Worm (Caenorhabditis elegans) whole organism, L4/young adult: ENCODE data around the gene sra-10.
"Not testable (repeated sequence)": the region's sequence is repeated elsewhere in the genome, so short reads cannot be mapped to it uniquely, and the experiment has no call there.

ENCODE experiments used
- W03F9.2 ChIP-seq: fragments of 150-350 bp; optimal IDR thresholded peaks from 2 replicates; lab custom pipeline; 2014; ENCODE audit warnings: missing biosample characterization, missing genetic modification characterization
- dao-5 ChIP-seq: sonication (generic microtip); optimal IDR thresholded peaks from 2 replicates; lab custom pipeline; 2016; ENCODE audit warnings: missing genotype, missing genetic modification characterization, moderate library complexity, missing compliant biosample characterization
- him-1 ChIP-seq: sonication (generic microtip); optimal IDR thresholded peaks from 2 replicates; lab custom pipeline; 2016; ENCODE audit warnings: missing genotype, missing genetic modification reagents, missing genetic modification characterization, missing compliant biosample characterization

The sra-10 gene

DNA sequence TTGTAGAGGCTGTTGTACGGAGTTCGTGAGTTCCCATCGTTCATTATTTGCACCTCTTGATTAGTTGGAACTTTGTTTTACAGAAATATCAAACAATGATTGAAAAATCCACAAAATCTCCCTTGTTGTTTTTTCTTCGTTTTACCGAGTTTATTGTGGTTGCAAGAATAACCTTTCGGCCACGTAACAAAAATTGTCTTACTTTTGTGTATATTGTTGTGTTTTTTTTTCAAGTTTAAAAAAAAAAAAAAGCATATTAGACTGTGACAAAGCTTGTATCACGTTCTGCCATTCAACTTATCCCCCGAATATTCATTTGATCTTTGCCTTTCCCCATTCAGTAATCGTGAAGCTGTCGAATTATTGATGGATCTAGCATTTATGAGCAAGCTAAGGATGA is 22.3 kb upstream of the sra-10 start, which contains the start of gene F44F4.10:
Gene F44F4.10 (minus strand): TSS at position 101 of the 400 bp plus-strand sequence.
- no peak for TF ChIP-seq him-1
- TF ChIP-seq dao-5 (tag; lab: Kevin White, UChicago): no peak
- no peak for TF ChIP-seq W03F9.2

DNA sequence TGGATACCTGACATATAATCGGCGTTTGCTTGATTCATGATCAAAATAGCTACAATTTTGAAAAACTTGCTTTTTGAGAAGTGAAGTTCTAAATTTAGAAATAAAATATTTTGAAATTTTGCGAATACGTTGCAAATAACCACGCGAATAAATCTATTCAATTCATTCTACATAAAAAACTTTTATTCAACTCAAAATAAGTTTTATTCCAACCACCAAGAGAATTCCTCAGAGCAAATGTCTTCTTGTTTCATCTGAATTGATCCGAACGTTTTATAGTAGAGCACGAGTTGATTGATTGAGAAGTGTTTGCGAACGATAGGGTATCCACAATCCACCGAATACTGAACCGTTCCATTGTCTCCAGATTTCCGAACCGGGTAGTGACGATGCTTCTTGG is 20.8 kb upstream of the sra-10 start, which contains the start of gene F44F4.9:
Gene F44F4.9 (minus strand): TSS at position 101 of the 400 bp plus-strand sequence.
- TF ChIP-seq dao-5 (tag; lab: Kevin White, UChicago): no peak
- TF ChIP-seq W03F9.2: no peak
- TF ChIP-seq him-1: no peak

DNA sequence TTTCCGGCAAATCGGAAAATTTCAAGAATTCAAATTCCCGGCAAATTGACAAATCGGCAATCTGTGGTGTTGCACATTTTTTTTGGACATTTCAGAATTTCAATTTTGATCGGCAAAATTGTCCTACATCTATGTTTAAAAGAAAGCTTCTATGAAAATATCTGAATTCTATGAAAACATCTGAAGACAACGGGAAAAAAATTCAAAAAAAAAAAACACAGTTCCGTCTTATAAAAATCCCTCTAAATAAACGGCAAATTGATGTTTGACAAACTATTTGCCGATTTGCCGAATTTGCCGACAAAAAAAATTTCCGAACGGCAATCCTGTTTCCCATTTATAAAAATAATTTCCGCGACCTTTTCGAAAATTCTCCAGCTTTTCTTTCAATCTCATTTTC is 19.5 kb upstream of the sra-10 start, which contains the start of gene F44F4.15:
Gene F44F4.15 (plus strand): TSS at position 301 of the 400 bp plus-strand sequence.
- TF ChIP-seq him-1: no peak
- TF ChIP-seq dao-5 (tag; lab: Kevin White, UChicago): no peak
- no peak for TF ChIP-seq W03F9.2

DNA sequence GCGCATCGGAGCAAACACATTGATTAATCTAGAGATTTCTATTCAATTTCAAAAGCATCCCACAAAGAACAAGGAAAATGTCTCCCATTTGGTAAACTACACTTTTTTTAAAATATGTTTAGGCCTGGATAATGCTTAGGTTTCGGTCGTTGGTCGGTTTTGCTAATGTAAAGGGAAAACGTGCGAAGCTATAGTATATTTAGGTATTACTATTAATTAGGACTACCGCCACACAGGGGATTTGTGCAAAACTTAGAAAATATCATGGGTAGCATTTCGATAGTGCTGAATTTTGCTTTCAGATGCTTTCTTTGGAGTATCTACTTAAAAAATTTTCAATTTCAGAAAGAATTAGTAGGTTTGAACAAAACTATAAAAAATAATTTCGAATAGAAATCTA is 18.1 kb upstream of the sra-10 start:
- TF ChIP-seq dao-5 (tag; lab: Kevin White, UChicago): no peak
- TF ChIP-seq him-1: no peak
- TF ChIP-seq W03F9.2: no peak

DNA sequence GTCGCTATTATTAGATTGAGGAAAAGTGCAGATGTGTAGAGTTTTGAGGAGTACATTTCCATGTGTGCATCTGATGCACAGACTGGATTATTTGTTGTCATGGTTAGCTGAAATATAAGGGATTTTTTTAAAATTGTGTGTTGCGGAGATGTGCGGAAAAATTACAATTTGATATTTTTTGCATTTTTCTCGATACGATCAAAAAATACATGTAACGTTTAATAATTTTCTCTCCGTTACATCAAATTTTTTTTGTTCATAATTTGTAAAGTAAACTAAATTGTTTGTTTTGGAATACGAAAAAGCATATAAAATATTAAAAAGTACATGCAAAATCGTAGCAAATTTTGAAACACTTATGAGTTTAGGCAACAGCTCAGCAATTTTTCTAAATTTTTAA is 15.3 kb upstream of the sra-10 start, which contains the start of gene sra-11:
Gene sra-11 (minus strand): TSS at position 101 of the 400 bp plus-strand sequence.
- TF ChIP-seq him-1 (no peak), dao-5 (tag; lab: Kevin White, UChicago) (no peak), W03F9.2 (no peak)

DNA sequence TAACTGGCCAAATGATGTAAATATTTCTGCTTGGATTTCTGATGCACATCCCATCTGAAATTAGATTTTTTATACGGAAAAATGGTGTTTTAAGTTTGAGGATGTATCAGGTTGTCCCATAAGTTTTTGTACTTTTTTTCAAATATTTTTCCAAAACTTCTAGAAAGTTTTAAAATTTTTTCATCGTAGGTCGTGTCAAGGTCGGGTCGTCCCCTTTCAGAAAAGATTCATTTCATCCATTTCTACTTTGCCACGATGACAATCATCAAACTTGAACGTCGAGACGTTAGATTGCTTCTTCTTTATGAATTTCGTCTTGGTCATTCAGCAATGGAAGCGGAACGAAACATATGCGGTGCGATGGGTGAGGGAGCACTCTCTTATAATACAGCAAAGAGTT is 9.5 kb upstream of the sra-10 start, which contains the start of gene sra-12:
Gene sra-12 (minus strand): TSS at position 101 of the 400 bp plus-strand sequence.
- not testable (repeated sequence) for TF ChIP-seq him-1; dao-5 (tag; lab: Kevin White, UChicago); W03F9.2

DNA sequence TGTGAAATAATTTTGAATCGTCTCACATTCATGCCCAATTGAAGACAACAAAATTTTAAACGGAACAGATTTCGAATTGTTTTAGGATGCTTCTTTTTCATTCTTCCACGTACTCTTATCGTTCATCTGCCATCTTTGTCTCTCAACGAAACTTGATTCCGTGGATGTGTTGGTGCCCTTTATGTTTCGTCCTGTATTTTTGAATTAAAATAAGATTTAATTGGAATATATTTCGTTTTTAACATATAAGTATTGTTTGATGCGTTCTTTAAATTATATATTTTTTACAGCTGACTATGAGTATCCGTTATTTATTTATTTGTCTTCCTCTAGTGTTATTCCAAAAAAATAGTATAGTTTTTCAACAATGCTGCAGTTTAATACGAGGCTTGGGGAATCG is 7.2 kb upstream of the sra-10 start, which contains the start of gene gly-1:
Gene gly-1 (minus strand): TSS at position 101 of the 400 bp plus-strand sequence.
- TF ChIP-seq dao-5 (tag; lab: Kevin White, UChicago) (no peak), him-1 (no peak), W03F9.2 (no peak)

DNA sequence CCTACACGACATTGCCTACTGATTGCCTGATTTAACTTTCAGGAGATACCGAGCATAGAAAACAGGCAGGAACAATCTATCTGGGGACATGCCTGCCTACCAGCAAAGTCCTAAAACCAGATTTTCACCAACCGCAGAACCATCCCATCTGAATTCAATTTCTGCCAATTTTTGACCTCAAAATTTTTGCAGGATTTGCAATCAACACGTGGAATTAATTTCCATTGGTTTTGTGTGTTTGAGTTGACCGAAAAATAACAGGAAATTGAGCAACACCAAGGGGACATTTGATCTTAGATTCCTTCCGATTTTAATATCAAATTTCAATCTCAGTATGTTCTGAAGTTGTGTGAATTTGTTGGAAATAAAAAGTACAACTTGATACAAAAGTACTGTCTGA is 4.1 kb upstream of the sra-10 start:
- no peak for TF ChIP-seq W03F9.2
- TF ChIP-seq dao-5 (tag; lab: Kevin White, UChicago): no peak
- no peak for TF ChIP-seq him-1

DNA sequence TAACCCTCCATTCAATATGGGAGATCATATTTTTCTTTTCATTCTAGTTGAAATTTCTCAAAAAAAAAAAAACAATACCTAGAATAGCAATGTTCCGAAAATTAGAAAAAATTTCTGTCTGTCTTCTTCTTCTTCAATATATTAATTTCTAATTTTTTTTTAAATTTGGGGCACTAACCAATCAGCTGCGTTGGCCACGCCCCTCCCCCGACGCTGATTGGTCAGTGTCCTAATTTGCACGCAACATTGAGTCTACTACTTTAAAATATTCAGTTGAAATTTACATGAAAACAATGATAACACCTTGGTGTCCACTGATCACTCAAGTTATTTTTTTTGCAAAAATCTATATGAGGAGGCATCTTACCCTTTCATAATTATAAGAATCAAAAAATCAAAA is 1.1 kb upstream of the sra-10 start:
- no peak for TF ChIP-seq W03F9.2
- TF ChIP-seq dao-5 (tag; lab: Kevin White, UChicago): no peak
- TF ChIP-seq him-1: no peak

DNA sequence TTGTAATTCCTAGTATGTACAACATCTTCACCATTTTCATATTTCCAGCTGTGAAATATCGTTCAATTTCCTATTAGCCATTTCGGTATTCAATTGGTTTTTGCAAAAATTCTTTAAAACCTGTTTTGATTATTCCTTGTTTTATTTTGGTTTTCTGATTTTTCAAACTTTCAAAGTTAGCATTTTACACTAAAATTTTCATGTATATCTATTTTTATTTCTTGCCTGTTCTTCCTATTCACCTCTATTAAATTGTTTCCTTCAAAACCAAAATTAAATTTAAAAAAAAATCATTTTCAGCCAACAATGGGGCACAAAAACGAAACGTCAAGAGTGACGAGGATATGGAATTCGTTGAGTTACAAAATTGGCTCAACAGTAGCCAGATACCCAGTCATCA is 5.9 kb downstream of the sra-10 start, which contains the start of gene ptr-8:
Gene ptr-8 (plus strand): TSS at position 301 of the 400 bp plus-strand sequence.
- TF ChIP-seq dao-5 (tag; lab: Kevin White, UChicago) (no peak), him-1 (no peak), W03F9.2 (no peak)

DNA sequence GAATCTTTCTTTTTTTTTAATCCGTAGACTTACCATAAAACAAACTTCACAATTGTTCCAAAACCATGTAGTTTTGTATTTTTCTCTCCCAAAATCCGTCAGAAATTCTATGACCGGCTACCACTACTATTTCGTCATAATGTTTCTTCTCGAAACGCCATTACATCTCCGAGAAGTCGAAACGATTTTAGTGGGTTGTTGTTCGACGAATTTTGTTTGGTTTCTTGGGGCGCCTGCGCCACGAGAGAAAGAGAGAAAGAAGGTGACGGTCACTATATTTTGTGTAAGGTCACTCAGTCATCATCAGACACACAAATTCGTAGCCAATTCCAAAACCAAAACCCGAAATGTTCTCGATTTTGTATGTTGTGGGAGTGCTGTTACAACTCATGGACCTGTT is 7.8 kb downstream of the sra-10 start:
- TF ChIP-seq dao-5 (tag; lab: Kevin White, UChicago) (no peak), W03F9.2 (no peak), him-1 (no peak)

DNA sequence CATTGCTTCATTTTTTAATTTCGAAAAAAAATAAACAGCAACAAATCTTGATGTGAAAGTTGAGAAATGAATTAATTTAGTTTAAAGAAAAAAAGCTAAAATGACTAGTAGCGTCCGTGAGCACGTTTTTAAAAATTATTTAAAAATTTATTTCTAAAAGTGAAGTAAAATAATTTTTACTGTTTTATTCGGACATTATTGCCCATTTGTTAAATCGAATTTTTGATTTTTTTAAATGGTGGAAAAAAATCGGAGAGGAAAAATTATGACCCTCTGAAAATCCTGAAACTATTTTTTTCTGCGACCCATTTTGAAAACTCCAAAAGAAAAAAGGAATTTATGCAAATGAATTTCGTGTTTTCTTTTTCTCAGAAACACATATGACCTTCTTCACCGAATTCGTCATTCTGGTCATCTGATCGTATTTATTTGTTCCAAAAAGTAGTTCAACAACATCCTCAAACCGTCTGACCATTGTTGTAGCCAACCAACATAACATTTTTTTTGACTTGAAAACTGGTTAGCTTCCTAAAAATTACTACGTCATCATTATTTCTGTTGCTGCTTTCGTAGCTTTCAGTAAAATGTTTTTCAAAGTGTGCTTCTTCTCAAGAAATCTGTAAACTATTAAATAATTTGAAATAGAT is 8.9 kb downstream of the sra-10 start, which contains the start of gene F44F4.3:
Gene F44F4.3 (minus strand): TSS at position 51 of the 647 bp plus-strand sequence.
- no peak for TF ChIP-seq him-1
- no peak for TF ChIP-seq W03F9.2
- TF ChIP-seq dao-5 (tag; lab: Kevin White, UChicago): no peak

DNA sequence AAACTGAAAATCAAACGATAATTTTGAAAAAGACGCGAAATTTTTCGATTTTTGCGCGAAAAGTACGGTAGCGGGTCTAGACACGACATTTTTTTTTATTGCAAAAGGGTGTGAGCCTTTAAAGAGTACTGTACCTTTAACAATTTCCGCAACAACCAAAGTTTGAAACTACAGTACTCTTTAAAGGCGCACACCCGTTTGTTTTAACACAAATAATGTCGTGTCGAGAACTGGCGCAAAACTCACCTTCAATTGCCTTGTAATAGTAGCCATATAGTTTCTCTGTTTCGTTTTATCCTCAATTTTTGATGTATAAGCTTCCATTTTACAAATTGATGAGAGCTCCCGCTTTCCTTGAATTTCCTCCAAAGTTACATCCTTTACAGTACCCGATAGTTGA is 9.6 kb downstream of the sra-10 start:
- TF ChIP-seq dao-5 (tag; lab: Kevin White, UChicago) (no peak), him-1 (no peak), W03F9.2 (no peak)

DNA sequence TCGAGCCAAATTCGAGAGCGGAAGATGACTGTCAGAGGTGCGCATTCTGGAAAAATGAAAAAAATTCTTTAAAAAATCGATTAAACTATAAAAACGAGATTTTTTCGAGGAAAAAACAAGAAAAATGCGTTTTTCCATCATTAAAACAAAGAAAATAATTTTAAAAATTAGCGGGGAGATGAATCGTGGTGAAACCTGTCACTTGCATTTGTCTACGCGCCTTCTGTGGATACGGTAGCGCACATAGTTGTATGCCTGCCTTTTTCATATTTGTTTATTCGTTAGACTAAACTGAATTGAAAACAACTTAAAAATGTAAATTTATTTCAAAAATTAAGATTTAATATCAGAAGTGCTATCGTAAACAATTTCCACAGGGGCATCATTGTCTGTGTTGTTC is 10.5 kb downstream of the sra-10 start, which contains the start of gene egg-3:
Gene egg-3 (minus strand): TSS at position 46 of the 400 bp plus-strand sequence.
- TF ChIP-seq dao-5 (tag; lab: Kevin White, UChicago) (no peak), W03F9.2 (no peak), him-1 (no peak)

DNA sequence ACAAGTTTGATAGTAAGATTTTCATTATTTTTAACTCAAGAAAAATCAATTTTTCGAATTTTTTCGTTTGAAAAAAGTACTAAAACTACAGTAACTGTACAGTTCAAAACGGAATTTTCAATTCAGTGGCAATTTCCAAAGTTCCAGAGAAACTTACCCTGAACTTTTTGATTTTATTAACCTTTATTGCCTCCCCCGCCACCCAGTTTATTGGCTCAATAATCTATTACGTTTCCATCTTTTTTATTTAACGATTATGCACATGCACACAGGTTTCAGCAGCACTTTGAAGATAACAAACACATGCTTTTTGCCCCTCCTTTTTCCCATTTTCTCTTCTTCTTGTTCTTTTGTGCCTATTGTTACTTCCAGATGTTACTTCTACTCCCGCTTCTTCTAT is 14.3 kb downstream of the sra-10 start, which contains the start of gene lurp-1:
Gene lurp-1 (plus strand): TSS at position 301 of the 400 bp plus-strand sequence.
- TF ChIP-seq him-1 (no peak), dao-5 (tag; lab: Kevin White, UChicago) (no peak), W03F9.2 (no peak)
